Fruit fly (Drosophila melanogaster): ENCODE data around the gene beg.

Gene beg

DNA sequence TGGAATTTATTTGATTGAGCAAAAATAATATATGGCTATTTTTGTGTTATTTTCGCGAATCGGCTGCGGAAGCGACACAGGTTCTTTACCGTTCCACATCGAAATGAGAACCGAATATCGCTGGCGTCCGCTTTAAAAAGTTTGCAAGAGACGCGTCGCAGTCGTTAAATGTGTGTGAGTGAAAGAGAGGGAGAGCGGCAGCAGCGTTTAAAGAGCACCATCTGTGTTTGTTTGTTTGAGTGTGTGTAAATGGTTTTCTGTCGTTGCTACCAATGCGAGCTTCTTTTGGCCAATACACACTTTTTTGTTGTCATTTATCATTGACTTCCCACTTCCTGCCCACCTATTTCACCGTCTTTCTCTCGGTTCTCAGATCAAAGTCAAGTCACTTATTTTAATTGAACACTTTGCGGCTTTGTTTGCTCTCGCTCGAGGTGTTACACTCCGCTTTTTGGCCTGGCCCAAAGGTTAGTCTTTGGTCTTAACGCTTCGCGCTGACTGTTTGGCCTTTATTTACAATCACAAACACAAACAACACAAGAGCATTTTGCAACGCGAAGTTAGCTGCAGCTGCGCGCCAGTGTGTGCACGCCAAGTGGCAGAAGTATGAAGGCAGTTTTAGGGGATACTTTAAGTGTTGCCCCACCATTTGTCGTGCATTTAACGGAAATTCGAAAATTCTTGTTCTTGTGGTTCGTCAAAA, 23.3 kb upstream of the beg start, which contains the start of gene CG3764 (continued):
- TF ChIP-seq hb (GFP tag; IDR thresholded peaks at IDR 0.05; ENCODE audit: partially characterized antibody) (no peak), slbo (GFP tag; IDR thresholded peaks at IDR 0.05) (peak; percentile 60), CoRest (tag; optimal IDR thresholded peaks at IDR 0.05) (peak; percentile 83), Chrac-16 (GFP tag; optimal IDR thresholded peaks at IDR 0.05) (peak; percentile 24), hbn (GFP tag; IDR thresholded peaks at IDR 0.05; ENCODE audit: partially characterized antibody) (no peak), D19B (GFP tag; optimal IDR thresholded peaks at IDR 0.05) (peak; percentile 43), sqz (GFP tag; optimal IDR thresholded peaks at IDR 0.05) (peak; percentile 87), unpg (GFP tag; optimal IDR thresholded peaks at IDR 0.05) (peak; percentile 63), zf30C (GFP tag; optimal IDR thresholded peaks at IDR 0.05) (no peak), Gug (GFP tag; IDR thresholded peaks at IDR 0.05) (0 out of 4 replicates have a peak, but pooled peaks have one; percentile 10), CG30431 (GFP tag; optimal IDR thresholded peaks at IDR 0.05) (peak; percentile 31), corto (GFP tag; optimal IDR thresholded peaks at IDR 0.05) (no peak), grau (tag; optimal IDR thresholded peaks at IDR 0.05) (peak; percentile 63), Hr3 (GFP tag; optimal IDR thresholded peaks at IDR 0.05) (no peak), Side (GFP tag; optimal IDR thresholded peaks at IDR 0.05) (peak; percentile 77), disco-r (GFP tag; optimal IDR thresholded peaks at IDR 0.05) (peak; percentile 63), CG5245 (GFP tag; optimal IDR thresholded peaks at IDR 0.05) (peak; percentile 30), vnd (GFP tag; IDR thresholded peaks at IDR 0.05; ENCODE audit: partially characterized antibody) (no peak), CG7357 (GFP tag; IDR thresholded peaks at IDR 0.05) (0 out of 3 replicates have a peak, but pooled peaks have one; percentile 31), CG8089 (GFP tag; optimal IDR thresholded peaks at IDR 0.05) (peak; percentile 83), cwo (GFP tag; optimal IDR thresholded peaks at IDR 0.05) (peak; percentile 30), CG7987 (GFP tag; optimal IDR thresholded peaks at IDR 0.05) (peak; percentile 96), CG7556 (GFP tag; optimal IDR thresholded peaks at IDR 0.05) (peak; percentile 59), Pdp1 (GFP tag; optimal IDR thresholded peaks at IDR 0.05) (peak; percentile 61 to 74), wor (GFP tag; IDR thresholded peaks at IDR 0.05) (no peak), stwl (tag; optimal IDR thresholded peaks at IDR 0.05) (peak; percentile 88), Drgx (GFP tag; IDR thresholded peaks at IDR 0.05) (0 out of 2 replicates have a peak, but pooled peaks have one; percentile 6), Poxn (GFP tag; IDR thresholded peaks at IDR 0.05) (no peak), NC2α (GFP tag; optimal IDR thresholded peaks at IDR 0.05) (peak; percentile 53), sob (GFP tag; IDR thresholded peaks at IDR 0.05) (peak; percentile 79), CG2129 (GFP tag; IDR thresholded peaks at IDR 0.05; ENCODE audit: partially characterized antibody) (no peak), ewg (GFP tag; optimal IDR thresholded peaks at IDR 0.05) (peak; percentile 100), CG18619 (GFP tag; optimal IDR thresholded peaks at IDR 0.05) (peak; percentile 77), fd64A (GFP tag; optimal IDR thresholded peaks at IDR 0.05) (peak; percentile 91), repo (GFP tag; optimal IDR thresholded peaks at IDR 0.05) (peak; percentile 81), chm (GFP tag; IDR thresholded peaks at IDR 0.05) (peak; percentile 88), CG15011 (GFP tag; optimal IDR thresholded peaks at IDR 0.05) (peak; percentile 77), prd (optimal IDR thresholded peaks at IDR 0.05) (no peak), prd (GFP tag; IDR thresholded peaks at IDR 0.05) (0 out of 3 replicates have a peak, but pooled peaks have one; percentile 26), CG10274 (GFP tag; optimal IDR thresholded peaks at IDR 0.05) (peak; percentile 67), nerfin-2 (GFP tag; IDR thresholded peaks at IDR 0.05; ENCODE audit: partially characterized antibody) (no peak; the same call in 1 of the 2 replicates), Awh (GFP tag; IDR thresholded peaks at IDR 0.05) (peak; percentile 76), Hey (tag; optimal IDR thresholded peaks at IDR 0.05) (peak; percentile 79), CG17802 (tag; optimal IDR thresholded peaks at IDR 0.05) (peak; percentile 72), Hmx (GFP tag; optimal IDR thresholded peaks at IDR 0.05) (no peak), lilli (GFP tag; optimal IDR thresholded peaks at IDR 0.05) (peak; percentile 42), CG1024 (GFP tag; IDR thresholded peaks at IDR 0.05) (peak; percentile 68; the same call in 1 of the 2 replicates), mirr (GFP tag; optimal IDR thresholded peaks at IDR 0.05) (peak; percentile 94), CG12769 (tag; optimal IDR thresholded peaks at IDR 0.05) (peak; percentile 84)

Measured in whole organism, embryonic.